Fruit fly (Drosophila melanogaster) whole organism, prepupa: Measurements from ENCODE around the gene CG13312.

Experiments
- Blimp-1 ChIP-seq: fragments of 200-800 bp; sonication (Bioruptor generic); optimal IDR thresholded peaks from 3 replicates; lab custom pipeline; 2017; ENCODE audit warnings: missing biosample characterization, missing genetic modification characterization, mild to moderate bottlenecking, moderate library complexity, missing genetic modification reagents
- CG3919 ChIP-seq: fragments of 200-800 bp; sonication (Bioruptor generic); optimal IDR thresholded peaks from 3 replicates; lab custom pipeline; 2016; ENCODE audit warnings: missing biosample characterization, missing genetic modification characterization
- CG6276 ChIP-seq: fragments of 200-800 bp; sonication (Bioruptor generic); optimal IDR thresholded peaks from 2 replicates; lab custom pipeline; 2017; ENCODE audit warnings: missing biosample characterization, mild to moderate bottlenecking, missing genetic modification characterization
- CG8319 ChIP-seq: fragments of 200-800 bp; sonication (Bioruptor generic); optimal IDR thresholded peaks from 3 replicates; lab custom pipeline; 2016; ENCODE audit warnings: missing biosample characterization, missing genetic modification characterization
- Eip93F ChIP-seq: fragments of 200-800 bp; sonication (Bioruptor generic); optimal IDR thresholded peaks from 2 replicates; lab custom pipeline; 2016; ENCODE audit warnings: missing biosample characterization, mild to moderate bottlenecking, missing genetic modification characterization
- Gug ChIP-seq: fragments of 200-800 bp; sonication (Bioruptor generic); IDR thresholded peaks from 2 replicates; pipeline ENCODE4 v1.3.6; 2022; ENCODE audit warnings: missing biosample characterization, missing genetic modification characterization
- Hr39 ChIP-seq: fragments of 200-800 bp; sonication (Bioruptor generic); optimal IDR thresholded peaks from 2 replicates; lab custom pipeline; 2016; ENCODE audit warnings: missing biosample characterization, missing genetic modification characterization
- Smox ChIP-seq: fragments of 200-800 bp; sonication (Bioruptor generic); optimal IDR thresholded peaks from 3 replicates; lab custom pipeline; 2016; ENCODE audit warnings: missing biosample characterization, missing genetic modification characterization
- fkh ChIP-seq: fragments of 200-800 bp; sonication (Bioruptor generic); optimal IDR thresholded peaks from 3 replicates; lab custom pipeline; 2017; ENCODE audit warnings: missing biosample characterization, mild to moderate bottlenecking, missing genetic modification characterization, moderate library complexity
- pdm3 ChIP-seq: fragments of 200-800 bp; sonication (Bioruptor generic); optimal IDR thresholded peaks from 3 replicates; lab custom pipeline; 2016; ENCODE audit warnings: missing biosample characterization, missing genetic modification characterization

DNA sequence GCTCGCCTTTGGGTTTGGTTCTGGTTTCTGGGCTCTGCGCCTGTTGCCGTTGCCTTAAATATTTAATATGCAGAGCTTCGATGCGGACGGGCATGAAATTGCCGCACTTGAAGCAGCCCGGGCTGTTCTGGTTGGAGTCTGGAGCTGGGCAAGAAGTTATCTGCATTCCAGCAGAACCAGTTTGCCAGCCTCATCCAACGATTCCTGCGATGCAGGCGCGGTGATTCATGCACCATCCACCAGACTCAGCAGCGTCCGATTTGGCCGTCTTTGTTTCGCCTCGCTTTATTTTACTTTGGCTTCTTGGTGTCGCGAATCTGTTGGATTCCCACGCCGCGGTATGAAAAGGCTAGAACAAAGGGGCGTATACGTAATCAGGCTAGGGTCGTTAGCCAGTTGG is 12.4 kb upstream of the CG13312 start:
- TF ChIP-seq Smox (GFP tag; lab: Kevin White, UChicago) = no peak
- no peak for TF ChIP-seq CG3919
- no peak for TF ChIP-seq Blimp-1 (GFP tag; lab: Kevin White, UChicago)
- no peak for TF ChIP-seq Eip93F (GFP tag; lab: Kevin White, UChicago)
- TF ChIP-seq Gug (GFP tag; lab: Robert Waterston, UW) = no peak
- TF ChIP-seq fkh (GFP tag; lab: Kevin White, UChicago) = no peak
- TF ChIP-seq CG8319 = no peak
- no peak for TF ChIP-seq Hr39 (GFP tag; lab: Kevin White, UChicago)
- no peak for TF ChIP-seq pdm3 (GFP tag; lab: Kevin White, UChicago)
- TF ChIP-seq CG6276 (GFP tag; lab: Kevin White, UChicago) = no peak
